Fruit fly (Drosophila melanogaster) whole organism, wandering third instar larva: ENCODE measurements around the gene Ucp4A.

Experiments
- Abd-B ChIP-seq: fragments of >200 bp; optimal IDR thresholded peaks from 2 replicates; lab custom pipeline; 2017; ENCODE audit warnings: missing biosample characterization, missing genetic modification characterization
- CG9705 ChIP-seq: fragments of 200-800 bp; sonication (Bioruptor generic); optimal IDR thresholded peaks from 2 replicates; lab custom pipeline; 2018; ENCODE audit warnings: missing biosample characterization, mild to moderate bottlenecking, missing genetic modification characterization
- CrebA ChIP-seq: fragments of 200-800 bp; sonication (Bioruptor generic); optimal IDR thresholded peaks from 2 replicates; lab custom pipeline; 2016; ENCODE audit warnings: missing biosample characterization, mild to moderate bottlenecking, missing genetic modification characterization, borderline replicate concordance
- Dif ChIP-seq: fragments of 200-275, 200-300 bp; sonication (Bioruptor generic); optimal IDR thresholded peaks from 2 replicates; lab custom pipeline; 2018; ENCODE audit warnings: missing biosample characterization, missing genetic modification characterization; ENCODE audit not compliant: partially characterized antibody
- GATAd ChIP-seq: sonication (Bioruptor generic); optimal IDR thresholded peaks from 2 replicates; lab custom pipeline; 2016; ENCODE audit warnings: missing biosample characterization, missing genetic modification characterization
- HLH106 ChIP-seq: fragments of 200-800 bp; optimal IDR thresholded peaks from 3 replicates; lab custom pipeline; 2019; ENCODE audit warnings: missing biosample characterization, mild to moderate bottlenecking, missing genetic modification characterization, moderate library complexity
- Hnf4 ChIP-seq: fragments of 200-800 bp; sonication (Bioruptor generic); optimal IDR thresholded peaks from 2 replicates; lab custom pipeline; 2016; ENCODE audit warnings: missing biosample characterization, mild to moderate bottlenecking, missing genetic modification characterization
- Hr78 ChIP-seq: fragments of >200 bp; optimal IDR thresholded peaks from 2 replicates; lab custom pipeline; 2017; ENCODE audit warnings: missing biosample characterization, missing genetic modification characterization
- Myc ChIP-seq: fragments of >200 bp; optimal IDR thresholded peaks from 2 replicates; lab custom pipeline; 2017
- OdsH ChIP-seq: fragments of 200-800 bp; sonication (Bioruptor generic); optimal IDR thresholded peaks from 2 replicates; lab custom pipeline; 2016; ENCODE audit warnings: missing biosample characterization, mild to moderate bottlenecking, missing genetic modification characterization
- Rel ChIP-seq, 2 experiments: fragments of 200-800 bp; sonication (Bioruptor generic) in 1 of 2; optimal IDR thresholded peaks; 2 replicates in 1 of 2; 3 replicates in 1 of 2; lab custom pipeline; 2016 to 2019; ENCODE audit warnings: mild to moderate bottlenecking in 2 of 2, missing biosample characterization in 2 of 2, missing genetic modification characterization in 2 of 2, moderate library complexity in 1 of 2
- Sp1 ChIP-seq: fragments of 200-800 bp; sonication (Bioruptor generic); optimal IDR thresholded peaks from 3 replicates; lab custom pipeline; 2019; ENCODE audit warnings: missing biosample characterization, mild to moderate bottlenecking, missing genetic modification characterization, moderate library complexity
- Vsx2 ChIP-seq: fragments of 200-300, 225-300 bp; sonication (Bioruptor generic); optimal IDR thresholded peaks from 2 replicates; lab custom pipeline; 2018; ENCODE audit warnings: missing biosample characterization, missing genetic modification characterization; ENCODE audit not compliant: partially characterized antibody
- br ChIP-seq: fragments of 200-800 bp; sonication (Bioruptor generic); optimal IDR thresholded peaks from 2 replicates; lab custom pipeline; 2016; ENCODE audit warnings: missing biosample characterization, missing genetic modification characterization
- brk ChIP-seq: fragments of 200-800 bp; sonication (Bioruptor generic); optimal IDR thresholded peaks from 2 replicates; lab custom pipeline; 2016; ENCODE audit warnings: missing biosample characterization, mild to moderate bottlenecking, missing genetic modification characterization
- dl ChIP-seq, 2 experiments: fragments of 175-275, 200-275 bp in 1 of 2; fragments of 200-275 bp in 1 of 2; sonication (Bioruptor generic); optimal IDR thresholded peaks; lab custom pipeline; 2018; ENCODE audit warnings: mild to moderate bottlenecking in 2 of 2, missing biosample characterization in 2 of 2, missing genetic modification characterization in 2 of 2, moderate library complexity in 2 of 2; ENCODE audit not compliant: partially characterized antibody in 2 of 2, insufficient read depth in 1 of 2
- dsf ChIP-seq: sonication (Bioruptor generic); optimal IDR thresholded peaks from 2 replicates; lab custom pipeline; 2016; ENCODE audit warnings: missing biosample characterization, missing genetic modification characterization, borderline replicate concordance
- foxo ChIP-seq, 2 experiments: fragments of 200-800 bp; sonication (Bioruptor generic); optimal IDR thresholded peaks; 2 replicates in 1 of 2; 3 replicates in 1 of 2; lab custom pipeline; 2016 to 2017; ENCODE audit warnings: missing biosample characterization in 2 of 2, missing genetic modification characterization in 2 of 2
- fru ChIP-seq: fragments of 200-800 bp; sonication (Bioruptor generic); optimal IDR thresholded peaks from 3 replicates; lab custom pipeline; 2016; ENCODE audit warnings: missing biosample characterization, mild to moderate bottlenecking, missing genetic modification characterization
- h ChIP-seq: fragments of 200-800 bp; sonication (Bioruptor generic); optimal IDR thresholded peaks from 3 replicates; lab custom pipeline; 2016; ENCODE audit warnings: missing biosample characterization, mild to moderate bottlenecking, missing genetic modification characterization
- jim ChIP-seq: fragments of 175-275, 200-325 bp; sonication (Bioruptor generic); optimal IDR thresholded peaks from 2 replicates; lab custom pipeline; 2016; ENCODE audit warnings: missing biosample characterization, mild to moderate bottlenecking, missing genetic modification characterization
- pan ChIP-seq: fragments of >200 bp; optimal IDR thresholded peaks from 2 replicates; lab custom pipeline; 2017
- psq ChIP-seq: fragments of 200-800 bp; sonication (Bioruptor generic); optimal IDR thresholded peaks from 3 replicates; lab custom pipeline; 2017; ENCODE audit warnings: missing biosample characterization, mild to moderate bottlenecking, missing genetic modification characterization, moderate library complexity
- rgr ChIP-seq: fragments of 200-800 bp; sonication (Bioruptor generic); optimal IDR thresholded peaks from 3 replicates; lab custom pipeline; 2016; ENCODE audit warnings: missing biosample characterization, mild to moderate bottlenecking, missing genetic modification characterization
- sage ChIP-seq: fragments of 200-800 bp; sonication (Bioruptor generic); optimal IDR thresholded peaks from 2 replicates; lab custom pipeline; 2016; ENCODE audit warnings: missing biosample characterization, mild to moderate bottlenecking, missing genetic modification characterization
- sv ChIP-seq: fragments of 200-800 bp; sonication (Bioruptor generic); optimal IDR thresholded peaks from 3 replicates; lab custom pipeline; 2016; ENCODE audit warnings: missing biosample characterization, missing genetic modification characterization
- tai ChIP-seq: sonication (Bioruptor generic); optimal IDR thresholded peaks from 2 replicates; lab custom pipeline; 2016; ENCODE audit warnings: missing biosample characterization, missing genetic modification characterization
- usp ChIP-seq: fragments of >200 bp; optimal IDR thresholded peaks from 2 replicates; lab custom pipeline; 2017; ENCODE audit warnings: missing biosample characterization, missing genetic modification characterization
- woc ChIP-seq: sonication (Bioruptor generic); optimal IDR thresholded peaks from 2 replicates; lab custom pipeline; 2016; ENCODE audit warnings: missing biosample characterization, mild to moderate bottlenecking, missing genetic modification characterization

Gene Ucp4A

DNA sequence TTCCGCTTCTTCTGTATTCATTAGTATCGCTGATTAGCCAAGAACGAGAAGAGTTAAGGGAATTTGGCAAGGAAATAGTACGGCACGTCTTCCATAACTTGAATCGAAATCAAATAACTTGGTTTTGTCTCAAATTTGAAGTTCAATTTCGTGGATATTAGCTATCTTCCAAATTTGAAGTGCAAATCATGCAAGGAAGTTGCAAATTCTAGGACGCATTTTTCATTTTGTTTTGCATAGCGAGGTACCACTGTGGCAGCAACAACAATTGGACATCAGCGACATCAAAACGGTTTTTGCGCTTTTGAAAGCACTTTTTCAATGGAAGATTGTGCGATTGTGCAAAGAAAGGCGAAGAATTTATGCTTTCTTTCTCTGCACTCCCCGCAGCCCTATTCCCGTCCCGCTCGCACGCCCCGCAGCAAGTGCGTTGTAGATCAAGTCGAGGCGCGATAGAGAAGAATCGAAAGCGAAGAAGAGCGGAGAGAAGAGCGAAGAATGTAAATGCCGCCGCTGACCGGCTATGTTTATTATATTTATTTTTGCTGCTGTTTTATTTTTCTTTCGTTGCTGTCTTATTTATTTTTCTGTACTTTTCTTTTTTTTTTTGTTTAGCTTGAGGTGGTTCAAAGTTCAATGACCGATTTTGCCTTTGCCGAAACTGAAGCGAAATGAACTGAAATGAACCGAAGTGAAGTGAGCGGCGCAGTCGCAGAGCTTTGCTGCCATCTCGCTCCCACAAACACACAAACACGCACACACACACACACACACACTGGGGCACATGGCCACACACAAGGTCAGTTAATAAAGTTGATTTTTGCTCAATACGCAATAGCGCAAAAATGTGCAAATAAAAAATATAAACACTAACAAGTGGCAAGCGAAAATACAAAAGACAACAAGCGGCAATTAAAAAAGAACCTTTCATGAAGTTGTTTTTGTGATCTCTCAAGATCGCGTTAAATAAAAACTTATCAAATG lies 36.7 kb downstream of the Ucp4A start (continued):
- TF ChIP-seq foxo (GFP tag; optimal IDR thresholded peaks at IDR 0.05; lab: Kevin White, UChicago) (peak in 1 of 2 experiments; percentile 89), br (GFP tag; lab: Kevin White, UChicago) (peak; percentile 74), Rel (GFP tag; optimal IDR thresholded peaks at IDR 0.05; lab: Kevin White, UChicago) (peak; percentile 9), Rel (tag; optimal IDR thresholded peaks at IDR 0.05; lab: Kevin White, UChicago) (peak; percentile 28)
- TF ChIP-seq, all 38 proteins: peak for 20

DNA sequence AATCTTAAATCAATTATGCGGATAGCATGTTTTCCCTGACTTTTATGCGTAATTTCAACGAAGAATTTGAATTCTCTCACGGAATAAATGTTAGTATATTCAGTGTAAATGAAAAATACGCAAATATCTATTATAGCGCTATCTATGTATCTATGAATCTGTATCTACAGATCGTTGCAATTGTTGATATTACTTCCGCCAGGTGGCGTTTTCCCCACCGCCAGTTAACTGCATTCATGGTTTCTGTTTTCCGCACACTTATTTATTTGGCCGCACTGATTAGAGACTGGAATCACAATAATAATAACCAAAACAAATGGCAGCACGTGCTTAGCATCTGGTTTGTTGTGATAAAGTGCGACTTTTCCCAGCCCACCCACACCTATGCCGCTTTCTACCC lies 38.0 kb downstream of the Ucp4A start:
- no peak for TF ChIP-seq fru (GFP tag; lab: Kevin White, UChicago)
- no peak for TF ChIP-seq foxo (GFP tag; optimal IDR thresholded peaks at IDR 0.05; lab: Kevin White, UChicago)
- no peak for TF ChIP-seq OdsH (GFP tag; lab: Kevin White, UChicago)
- TF ChIP-seq jim (GFP tag; lab: Kevin White, UChicago), result no peak
- no peak for TF ChIP-seq Abd-B (GFP tag; lab: Kevin White, UChicago)
- TF ChIP-seq sv (GFP tag; lab: Kevin White, UChicago), result no peak
- TF ChIP-seq dsf (GFP tag; lab: Kevin White, UChicago), result no peak
- no peak for TF ChIP-seq Sp1

DNA sequence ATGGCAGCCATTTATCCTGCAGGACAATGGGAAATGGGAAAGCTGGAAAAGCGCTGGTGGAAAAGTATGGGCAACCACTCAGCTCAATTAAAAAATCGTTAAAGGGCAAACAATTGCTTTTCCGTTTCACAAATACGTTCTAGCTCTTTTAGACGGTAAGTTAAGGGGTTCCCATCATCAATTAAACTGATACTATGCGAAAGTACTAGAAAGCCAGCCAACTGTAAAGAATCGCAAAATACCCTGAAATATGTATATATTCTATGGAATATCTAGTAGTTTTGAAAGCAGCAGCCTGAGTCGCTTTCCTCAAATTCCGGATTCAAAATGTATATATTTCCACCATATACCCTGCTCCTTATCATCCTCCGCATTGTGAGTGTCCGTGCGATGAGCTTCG lies 38.7 kb downstream of the Ucp4A start, which contains the start of gene CG12985:
CG12985 (plus strand) TSS at position 301 of the 400 bp plus-strand sequence.
- TF ChIP-seq HLH106 (tag; lab: Kevin White, UChicago) (no peak), Vsx2 (GFP tag; lab: Kevin White, UChicago) (no peak), br (GFP tag; lab: Kevin White, UChicago) (no peak), Hnf4 (GFP tag; lab: Kevin White, UChicago) (no peak), pan (lab: Kevin White, UChicago) (no peak), usp (GFP tag; lab: Kevin White, UChicago) (no peak), dl (GFP tag; optimal IDR thresholded peaks at IDR 0.05; lab: Kevin White, UChicago; ENCODE audit: insufficient read depth in 1 of 2, partially characterized antibody in 2 of 2) (no peak), brk (GFP tag; lab: Kevin White, UChicago) (no peak), GATAd (no peak), foxo (GFP tag; optimal IDR thresholded peaks at IDR 0.05; lab: Kevin White, UChicago) (no peak), woc (GFP tag; lab: Kevin White, UChicago) (no peak), h (GFP tag; lab: Kevin White, UChicago) (no peak), tai (GFP tag; lab: Kevin White, UChicago) (no peak), jim (GFP tag; lab: Kevin White, UChicago) (no peak), Rel (GFP tag; optimal IDR thresholded peaks at IDR 0.05; lab: Kevin White, UChicago) (no peak), Rel (tag; optimal IDR thresholded peaks at IDR 0.05; lab: Kevin White, UChicago) (no peak)

DNA sequence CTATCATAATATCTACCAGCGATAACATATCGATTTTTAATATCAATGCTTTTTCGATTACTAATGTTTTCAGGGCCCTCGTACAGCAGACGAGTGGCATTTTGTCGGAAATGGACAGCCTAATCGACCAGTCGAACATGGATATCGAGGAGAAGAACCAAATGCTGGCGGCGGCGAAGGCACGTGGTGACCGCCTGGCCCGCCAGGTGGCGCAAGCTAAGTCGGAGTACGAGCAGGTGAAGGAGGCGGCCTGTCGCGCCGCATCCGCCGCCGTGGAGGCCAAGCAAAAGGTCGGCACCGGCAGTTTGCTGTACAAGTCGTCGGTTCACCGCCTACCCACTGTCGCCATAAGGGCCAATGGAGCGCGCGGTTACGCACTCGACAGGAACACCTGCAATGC lies 39.8 kb downstream of the Ucp4A start:
- TF ChIP-seq br (GFP tag; lab: Kevin White, UChicago) (no peak), sage (no peak), Rel (GFP tag; optimal IDR thresholded peaks at IDR 0.05; lab: Kevin White, UChicago) (no peak), Rel (tag; optimal IDR thresholded peaks at IDR 0.05; lab: Kevin White, UChicago) (no peak), brk (GFP tag; lab: Kevin White, UChicago) (no peak), usp (GFP tag; lab: Kevin White, UChicago) (no peak), psq (GFP tag; lab: Kevin White, UChicago) (no peak), CrebA (no peak), CG9705 (GFP tag; lab: Kevin White, UChicago) (no peak), Vsx2 (GFP tag; lab: Kevin White, UChicago) (no peak), OdsH (GFP tag; lab: Kevin White, UChicago) (no peak), h (GFP tag; lab: Kevin White, UChicago) (no peak), Hr78 (GFP tag; lab: Kevin White, UChicago) (no peak), Myc (no peak), rgr (GFP tag; lab: Kevin White, UChicago) (no peak), woc (GFP tag; lab: Kevin White, UChicago) (no peak), Dif (no peak)
